Worm (Caenorhabditis elegans): ENCODE measurements around the gene crld-1.

- TF ChIP-seq nhr-6 (tag; optimal IDR thresholded peaks at IDR 0.05) (no peak), lsy-2 (tag; optimal IDR thresholded peaks at IDR 0.05) (no peak), nhr-77 (tag; optimal IDR thresholded peaks at IDR 0.05) (no peak), nhr-25 (tag; optimal IDR thresholded peaks at IDR 0.05) (no peak), nhr-237 (tag; optimal IDR thresholded peaks at IDR 0.05) (no peak), zag-1 (tag; optimal IDR thresholded peaks at IDR 0.05) (no peak), skn-1 (tag; optimal IDR thresholded peaks at IDR 0.05) (no peak), ztf-11 (tag; optimal IDR thresholded peaks at IDR 0.05) (no peak)
These were observed 26.5 kb upstream of the crld-1 start, which contains the start of gene F58D2.3 for ce11 chrIV:13180723-13181122.
